Worm (Caenorhabditis elegans) whole organism, late embryonic: ENCODE results near the gene C14E2.1.

Source experiments
- ahr-1 ChIP-seq: sonication (generic microtip); optimal IDR thresholded peaks from 2 replicates; lab custom pipeline; 2016; ENCODE audit warnings: missing genetic modification characterization, missing compliant biosample characterization
- ceh-9 ChIP-seq: sonication (generic microtip); optimal IDR thresholded peaks from 2 replicates; lab custom pipeline; 2016; ENCODE audit warnings: mild to moderate bottlenecking, missing genetic modification characterization, inconsistent platforms, missing compliant biosample characterization
- dve-1 ChIP-seq: sonication (generic microtip); optimal IDR thresholded peaks from 2 replicates; lab custom pipeline; 2017; ENCODE audit warnings: antibody characterized with exemption, mild to moderate bottlenecking, missing genetic modification characterization, missing compliant biosample characterization
- fax-1 ChIP-seq: sonication (generic microtip); optimal IDR thresholded peaks from 2 replicates; lab custom pipeline; 2016; ENCODE audit warnings: missing genotype, missing genetic modification characterization, missing compliant biosample characterization
- fkh-10 ChIP-seq: fragments of 150-350 bp; optimal IDR thresholded peaks from 2 replicates; lab custom pipeline; 2014; ENCODE audit warnings: missing biosample characterization, missing genetic modification reagents, missing genetic modification characterization
- fkh-6 ChIP-seq: sonication (generic microtip); optimal IDR thresholded peaks from 2 replicates; lab custom pipeline; 2016; ENCODE audit warnings: missing genetic modification characterization, missing compliant biosample characterization
- madf-2 ChIP-seq: sonication (generic microtip); optimal IDR thresholded peaks from 2 replicates; lab custom pipeline; 2017; ENCODE audit warnings: missing genetic modification characterization, missing compliant biosample characterization
- mec-3 ChIP-seq: sonication (generic microtip); optimal IDR thresholded peaks from 2 replicates; lab custom pipeline; 2016; ENCODE audit warnings: borderline replicate concordance, missing genetic modification characterization, missing compliant biosample characterization
- odd-2 ChIP-seq: sonication (generic microtip); optimal IDR thresholded peaks from 2 replicates; lab custom pipeline; 2017; ENCODE audit warnings: antibody characterized with exemption, mild to moderate bottlenecking, missing genetic modification characterization, missing compliant biosample characterization
- pqm-1 ChIP-seq: sonication (generic microtip); optimal IDR thresholded peaks from 2 replicates; lab custom pipeline; 2016; ENCODE audit warnings: missing genetic modification characterization, missing compliant biosample characterization
- ref-2 ChIP-seq: sonication (generic microtip); optimal IDR thresholded peaks from 2 replicates; lab custom pipeline; 2016; ENCODE audit warnings: missing genetic modification characterization, missing compliant biosample characterization
- rnt-1 ChIP-seq: sonication (generic microtip); optimal IDR thresholded peaks from 2 replicates; lab custom pipeline; 2016; ENCODE audit warnings: missing genetic modification characterization, missing compliant biosample characterization

ce11 chrX:1800980-1801506 is 25.2 kb upstream of the C14E2.1 start, which contains the start of gene C14E2.11:
- TF ChIP-seq dve-1 (tag; lab: Kevin White, UChicago) (no peak), fax-1 (tag; lab: Kevin White, UChicago) (no peak), ref-2 (tag; lab: Kevin White, UChicago) (no peak), ceh-9 (tag; lab: Kevin White, UChicago) (no peak), mec-3 (tag; lab: Kevin White, UChicago) (no peak), pqm-1 (no peak), odd-2 (no peak), fkh-6 (tag; lab: Kevin White, UChicago) (no peak), ahr-1 (tag; lab: Kevin White, UChicago) (no peak), madf-2 (tag; lab: Kevin White, UChicago) (no peak), rnt-1 (no peak), fkh-10 (GFP tag; lab: Kevin White, UChicago) (no peak)
